Worm (Caenorhabditis elegans) whole organism, late embryonic: Measurements from ENCODE around the gene F46C5.10.

Source experiments
- lim-6 ChIP-seq: sonication (generic microtip); optimal IDR thresholded peaks from 2 replicates; lab custom pipeline; 2016; ENCODE audit warnings: missing genetic modification characterization, missing compliant biosample characterization
- pha-4 ChIP-seq: fragments of 150-350 bp; optimal IDR thresholded peaks from 2 replicates; lab custom pipeline; 2018; ENCODE audit warnings: missing biosample characterization, missing genetic modification reagents, missing genetic modification characterization

ce11 chrII:8844465-8845126 lies 25.8 kb upstream of the F46C5.10 start, which contains the start of gene F46C5.6:
- no peak for TF ChIP-seq lim-6 (tag; lab: Kevin White, UChicago)
- TF ChIP-seq pha-4 (tag; lab: Kevin White, UChicago): no peak
